Worm (Caenorhabditis elegans) whole organism, L1 larva: ENCODE results near the gene C05E4.12.

Source experiments
- ama-1 ChIP-seq: fragments of 150-350 bp; optimal IDR thresholded peaks from 2 replicates; lab custom pipeline; 2014
- dpl-1 ChIP-seq, 3 experiments: fragments of 150-350 bp in 2 of 3; sonication (generic microtip) in 1 of 3; optimal IDR thresholded peaks; 2 replicates each; lab custom pipeline; 2014 to 2017; ENCODE audit warnings: missing biosample characterization in 3 of 3, missing genetic modification characterization in 3 of 3, missing genetic modification reagents in 3 of 3
- egl-27 ChIP-seq, 2 experiments: fragments of 150-350 bp in 1 of 2; sonication (generic microtip); optimal IDR thresholded peaks; 3 replicates each; lab custom pipeline; 2017 to 2018; ENCODE audit warnings: missing biosample characterization in 2 of 2, missing genetic modification characterization in 2 of 2, missing genetic modification reagents in 2 of 2
- elt-3 ChIP-seq, 6 experiments: fragments of 150-350 bp in 1 of 6; sonication (generic microtip); optimal IDR thresholded peaks; 2 replicates each; lab custom pipeline; 2017 to 2018; ENCODE audit warnings: missing biosample characterization in 6 of 6, missing genetic modification characterization in 6 of 6, inconsistent platforms in 1 of 6
- fkh-10 ChIP-seq: sonication (generic microtip); optimal IDR thresholded peaks from 2 replicates; lab custom pipeline; 2017; ENCODE audit warnings: missing biosample characterization, missing genetic modification reagents, missing genetic modification characterization
- grh-1 ChIP-seq: fragments of 200-800 bp; sonication (Bioruptor generic); IDR thresholded peaks from 2 replicates; pipeline ENCODE4 v1.3.6; 2022; ENCODE audit warnings: missing genetic modification reagents, missing genetic modification characterization, missing compliant biosample characterization
- jun-1 ChIP-seq: fragments of 150-350 bp; optimal IDR thresholded peaks from 2 replicates; lab custom pipeline; 2014; ENCODE audit warnings: missing biosample characterization, missing genetic modification reagents, missing genetic modification characterization
- nhr-20 ChIP-seq: sonication (generic microtip); optimal IDR thresholded peaks from 2 replicates; lab custom pipeline; 2016; ENCODE audit warnings: mild to moderate bottlenecking, missing genetic modification characterization, missing compliant biosample characterization
- nhr-28 ChIP-seq: fragments of 150-350 bp; optimal IDR thresholded peaks from 2 replicates; lab custom pipeline; 2014; ENCODE audit warnings: missing biosample characterization, missing genetic modification characterization
- sox-4 ChIP-seq: sonication (generic microtip); optimal IDR thresholded peaks from 2 replicates; lab custom pipeline; 2016; ENCODE audit warnings: missing genetic modification characterization, missing compliant biosample characterization
- unc-62 ChIP-seq: fragments of 150-350 bp; optimal IDR thresholded peaks from 2 replicates; lab custom pipeline; 2014; ENCODE audit warnings: missing biosample characterization, missing genetic modification reagents, missing genetic modification characterization

DNA sequence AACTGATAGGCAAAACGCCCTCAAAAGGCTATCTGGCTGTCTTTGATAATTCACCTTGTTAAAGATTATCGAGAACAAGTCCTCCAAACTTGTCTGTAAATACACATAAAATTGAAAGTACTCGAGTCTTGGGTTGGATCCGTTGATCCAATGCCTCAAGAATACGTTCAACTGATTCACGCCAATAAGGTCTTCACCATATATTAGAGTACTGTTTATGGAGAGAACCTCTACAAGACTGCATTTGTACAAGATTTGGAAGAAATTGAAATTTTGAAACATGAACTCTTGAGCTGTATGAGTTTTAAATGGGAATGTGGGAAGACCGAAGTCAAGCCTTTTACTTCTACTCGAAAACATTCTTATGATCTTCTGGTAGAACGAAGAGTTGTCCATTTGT is 38.9 kb downstream of the C05E4.12 start:
- TF ChIP-seq nhr-28 (tag; lab: Kevin White, UChicago) (no peak), dpl-1 (GFP tag; optimal IDR thresholded peaks at IDR 0.05; lab: Kevin White, UChicago) (no peak), nhr-20 (tag; lab: Kevin White, UChicago) (no peak), sox-4 (tag; lab: Kevin White, UChicago) (no peak), ama-1 (lab: Kevin White, UChicago) (no peak), unc-62 (GFP tag; lab: Kevin White, UChicago) (no peak), jun-1 (tag; lab: Kevin White, UChicago) (no peak), elt-3 (tag; optimal IDR thresholded peaks at IDR 0.05; lab: Kevin White, UChicago) (no peak), grh-1 (GFP tag; lab: Robert Waterston, UW) (no peak), egl-27 (tag; optimal IDR thresholded peaks at IDR 0.05; lab: Kevin White, UChicago) (no peak), fkh-10 (no peak)
